Fruit fly (Drosophila melanogaster) whole organism, embryonic: ENCODE data around the gene Tcs6.
A peak's percentile ranks its signal among the peaks of the same experiment; 100 is the strongest.

Source experiments
- BtbVII ChIP-seq: fragments of 200-800 bp; sonication (Bioruptor generic); optimal IDR thresholded peaks from 3 replicates; lab custom pipeline; 2017; ENCODE audit warnings: missing biosample characterization, mild to moderate bottlenecking, missing genetic modification characterization
- C15 ChIP-seq: fragments of 200-800 bp; sonication (Bioruptor generic); IDR thresholded peaks from 3 replicates; pipeline ENCODE4 v1.3.6; 2022; ENCODE audit warnings: missing biosample characterization, missing genetic modification characterization
- CG12071 ChIP-seq: fragments of 200-800 bp; sonication (Bioruptor generic); optimal IDR thresholded peaks from 3 replicates; lab custom pipeline; 2018; ENCODE audit warnings: missing biosample characterization, mild to moderate bottlenecking, missing genetic modification characterization
- CG2875 ChIP-seq: fragments of 200-800 bp; sonication (Bioruptor generic); optimal IDR thresholded peaks from 2 replicates; lab custom pipeline; 2017; ENCODE audit warnings: missing biosample characterization, mild to moderate bottlenecking, missing genetic modification characterization, missing genetic modification reagents
- CG33557 ChIP-seq: fragments of 200-800 bp; sonication (Bioruptor generic); optimal IDR thresholded peaks from 2 replicates; lab custom pipeline; 2019; ENCODE audit warnings: missing biosample characterization, mild to moderate bottlenecking, missing genetic modification characterization, moderate library complexity
- HLH54F ChIP-seq: fragments of 200-800 bp; sonication (Bioruptor generic); optimal IDR thresholded peaks from 3 replicates; lab custom pipeline; 2016; ENCODE audit warnings: missing biosample characterization, missing genetic modification characterization
- az2 ChIP-seq: fragments of 200-800 bp; sonication (Bioruptor generic); optimal IDR thresholded peaks from 3 replicates; lab custom pipeline; 2016; ENCODE audit warnings: missing biosample characterization, missing genetic modification characterization
- br ChIP-seq: fragments of >200 bp; optimal IDR thresholded peaks from 2 replicates; lab custom pipeline; 2017
- pan ChIP-seq, 4 experiments: fragments of >200 bp in 3 of 4; fragments of 200-800 bp in 1 of 4; sonication (Bioruptor generic) in 1 of 4; optimal IDR thresholded peaks in 3 of 4; IDR thresholded peaks in 1 of 4; 2 replicates each; pipeline versions ENCODE4 v1.3.6 to Lab custom; 2017 to 2022; ENCODE audit warnings: missing biosample characterization in 2 of 4, missing genetic modification characterization in 2 of 4, mixed read lengths in 1 of 4
- pum ChIP-seq: fragments of 200-800 bp; sonication (Bioruptor generic); optimal IDR thresholded peaks from 2 replicates; lab custom pipeline; 2016; ENCODE audit warnings: missing biosample characterization, missing genetic modification characterization
- slbo ChIP-seq: fragments of 200-800 bp; sonication (Bioruptor generic); IDR thresholded peaks from 2 replicates; pipeline ENCODE4 v1.3.6; 2022; ENCODE audit warnings: missing biosample characterization, missing genetic modification characterization
- unc-4 ChIP-seq: fragments of 200-800 bp; sonication (Bioruptor generic); IDR thresholded peaks from 2 replicates; pipeline ENCODE4 v1.3.6; 2022; ENCODE audit warnings: missing biosample characterization, missing genetic modification characterization; ENCODE audit not compliant: partially characterized antibody
- wdn ChIP-seq: fragments of 200-800 bp; sonication (Bioruptor generic); IDR thresholded peaks from 2 replicates; pipeline ENCODE4 v1.3.6; 2022; ENCODE audit warnings: missing biosample characterization, missing genetic modification characterization

DNA sequence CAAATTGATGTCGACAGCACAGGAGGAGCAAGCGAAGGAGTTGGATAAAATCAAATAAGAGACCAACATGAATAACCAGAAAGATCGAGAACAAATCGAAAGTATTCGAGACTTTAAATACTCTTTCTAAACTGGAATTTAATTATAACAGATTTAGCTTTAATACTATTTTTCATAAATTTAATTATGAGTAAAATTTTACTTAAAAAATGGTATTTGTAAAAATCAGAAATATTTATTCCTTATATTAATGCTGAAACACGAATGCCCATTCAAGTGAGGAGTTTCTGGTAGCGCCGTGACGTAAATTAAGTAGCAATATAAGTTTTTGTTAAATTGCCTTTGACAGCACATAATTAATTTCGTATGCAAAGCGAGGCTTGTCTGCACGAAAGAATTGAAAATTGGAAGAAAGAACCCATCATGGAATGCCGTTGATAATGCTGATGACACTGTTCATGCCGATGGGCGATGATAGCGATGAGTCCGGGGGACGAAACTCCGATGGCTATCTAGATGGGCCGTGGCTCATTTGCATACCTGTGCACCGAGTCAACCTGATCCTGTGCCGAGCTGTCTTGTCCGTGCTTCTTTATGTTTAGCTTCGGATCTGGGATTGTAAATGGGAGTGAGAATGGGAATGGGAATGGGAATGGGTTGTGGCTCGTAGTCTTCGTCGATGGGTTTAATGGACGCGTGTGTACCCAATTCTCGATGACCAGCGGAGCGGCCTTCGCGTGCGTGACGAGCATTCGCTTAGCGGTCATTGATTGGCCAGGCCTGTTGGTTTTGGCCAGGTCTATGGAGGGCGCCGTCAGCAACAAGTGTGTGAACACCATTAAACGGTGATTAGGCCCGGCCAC, 45.0 kb downstream of the Tcs6 start:
- TF ChIP-seq HLH54F (GFP tag; lab: Kevin White, UChicago), result no peak
- no peak for TF ChIP-seq wdn (GFP tag; lab: Robert Waterston, UW)
- TF ChIP-seq unc-4, result no peak
- no peak for TF ChIP-seq CG12071
- no peak for TF ChIP-seq CG2875 (GFP tag; lab: Kevin White, UChicago)
- no peak for TF ChIP-seq slbo (GFP tag; lab: Robert Waterston, UW)
- no peak for TF ChIP-seq C15
- TF ChIP-seq CG33557 (GFP tag; lab: Kevin White, UChicago), result peak; percentile 84
- no peak for TF ChIP-seq BtbVII (GFP tag; lab: Kevin White, UChicago)
- TF ChIP-seq pan (optimal IDR thresholded peaks at IDR 0.05; lab: Kevin White, UChicago), result no peak
- TF ChIP-seq pan (GFP tag; optimal IDR thresholded peaks at IDR 0.05 in 1 of 2, IDR thresholded peaks at IDR 0.05 in 1 of 2), result no peak
- TF ChIP-seq az2 (GFP tag; lab: Kevin White, UChicago), result peak; percentile 16
- TF ChIP-seq pum (GFP tag; lab: Kevin White, UChicago), result no peak
- no peak for TF ChIP-seq br (lab: Kevin White, UChicago)
